Worm (Caenorhabditis elegans) whole organism, midembryonic: ENCODE data around the gene M117.6.

Source experiments
- T22C8.4 ChIP-seq: fragments of 200-800 bp; sonication (Bioruptor generic); IDR thresholded peaks from 2 replicates; pipeline ENCODE4 v1.3.6; 2022; ENCODE audit warnings: missing genetic modification characterization, missing compliant biosample characterization
- cog-1 ChIP-seq: sonication (generic microtip); optimal IDR thresholded peaks from 2 replicates; lab custom pipeline; 2016; ENCODE audit warnings: missing genetic modification characterization, missing compliant biosample characterization
- flt-1 ChIP-seq: fragments of 200-800 bp; sonication (Bioruptor generic); IDR thresholded peaks from 2 replicates; pipeline ENCODE4 v1.3.6; 2022; ENCODE audit warnings: missing genetic modification characterization, missing compliant biosample characterization
- klf-2 ChIP-seq: fragments of 200-800 bp; sonication (Bioruptor generic); conservative IDR thresholded peaks from 2 replicates; pipeline ENCODE4 v1.3.6; 2022; ENCODE audit warnings: missing genetic modification reagents, missing genetic modification characterization, missing compliant biosample characterization
- med-1 ChIP-seq: sonication (generic microtip); optimal IDR thresholded peaks from 2 replicates; lab custom pipeline; 2017; ENCODE audit warnings: missing genetic modification characterization, mild to moderate bottlenecking, missing compliant biosample characterization, antibody characterized with exemption, missing genetic modification reagents; ENCODE audit not compliant: insufficient read depth
- ref-1 ChIP-seq: fragments of 200-800 bp; sonication (Bioruptor generic); conservative IDR thresholded peaks from 2 replicates; pipeline ENCODE4 v1.3.6; 2022; ENCODE audit warnings: missing genetic modification reagents, missing genetic modification characterization, missing compliant biosample characterization
- ztf-23 ChIP-seq: fragments of 200-800 bp; sonication (Bioruptor generic); IDR thresholded peaks from 2 replicates; pipeline ENCODE4 v1.3.6; 2022; ENCODE audit warnings: missing genetic modification reagents, missing genetic modification characterization, missing compliant biosample characterization
- ztf-29 ChIP-seq: fragments of 200-800 bp; sonication (Bioruptor generic); IDR thresholded peaks from 2 replicates; pipeline ENCODE4 v1.3.6; 2022; ENCODE audit warnings: missing genetic modification reagents, missing genetic modification characterization, missing compliant biosample characterization

DNA sequence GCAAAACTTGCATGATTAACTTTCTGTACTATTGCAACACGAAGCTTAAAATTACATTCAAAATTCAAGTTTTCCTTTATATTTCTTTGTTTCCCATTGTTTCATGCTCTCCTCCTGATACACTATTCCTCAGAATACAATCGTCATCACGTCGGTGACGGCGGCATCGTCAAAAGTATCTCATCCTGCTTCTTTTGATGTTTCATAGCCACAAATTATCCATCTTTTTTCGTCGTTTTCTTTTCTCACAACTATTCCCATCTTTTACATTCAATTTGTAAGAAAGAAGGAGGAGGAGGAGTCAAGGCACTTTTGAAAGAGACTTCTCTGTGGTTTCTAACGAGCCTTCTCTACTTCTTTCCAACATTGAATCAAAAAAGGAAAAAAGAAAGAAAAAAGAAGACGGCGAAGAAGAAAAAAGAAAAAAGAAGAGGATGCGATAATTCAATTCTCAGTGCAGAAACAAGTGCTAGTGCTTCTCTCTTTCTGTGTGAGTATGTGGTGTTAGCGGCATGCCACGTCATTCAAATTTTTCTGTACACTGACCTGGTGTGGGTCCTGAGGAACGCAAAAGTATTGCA lies 39.4 kb downstream of the M117.6 start:
- TF ChIP-seq ztf-29 = no peak
- no peak for TF ChIP-seq ref-1 (GFP tag; lab: Robert Waterston, UW)
- TF ChIP-seq ztf-23 = no peak
- no peak for TF ChIP-seq flt-1 (GFP tag; lab: Robert Waterston, UW)
- no peak for TF ChIP-seq cog-1 (tag; lab: Kevin White, UChicago)
- no peak for TF ChIP-seq T22C8.4 (GFP tag; lab: Robert Waterston, UW)
- TF ChIP-seq klf-2 (GFP tag; lab: Robert Waterston, UW) = no peak
- no peak for TF ChIP-seq med-1 (GFP tag; lab: Kevin White, UChicago)
